Worm (Caenorhabditis elegans): ENCODE results near the gene thoc-5.
A peak's percentile ranks its signal among the peaks of the same experiment; 100 is the strongest.

The thoc-5 gene

DNA sequence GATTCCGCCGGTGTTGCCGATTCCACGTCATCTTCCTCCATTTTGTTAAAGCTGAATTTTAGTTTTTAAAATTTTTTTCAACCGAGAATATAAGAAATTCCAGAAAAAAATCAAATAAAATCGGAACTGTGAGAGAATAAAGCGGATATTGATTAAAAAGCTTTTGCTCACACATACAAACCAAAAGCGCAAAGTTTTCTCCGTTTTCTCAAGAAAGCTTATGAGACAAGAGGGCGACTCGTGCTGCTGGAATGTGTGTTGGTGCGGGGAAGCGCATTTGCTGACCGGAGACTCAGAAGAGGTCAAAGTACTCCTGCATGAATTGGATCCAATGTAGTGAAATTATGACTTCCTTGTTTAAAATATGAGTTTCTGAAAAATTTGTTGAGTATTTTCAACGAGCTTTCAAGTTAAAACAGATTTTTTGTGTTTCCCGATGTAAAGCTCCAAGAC lies 30.7 kb upstream of the thoc-5 start, which contains the start of gene paqr-2 (continued):
- TF ChIP-seq C34B4.2 (tag; optimal IDR thresholded peaks at IDR 0.05) (no peak), ztf-4 (tag; optimal IDR thresholded peaks at IDR 0.05) (no peak), Y116A8C.19 (tag; optimal IDR thresholded peaks at IDR 0.05; ENCODE audit: borderline replicate concordance) (no peak), vab-15 (tag; optimal IDR thresholded peaks at IDR 0.05) (no peak), zip-4 (GFP tag; optimal IDR thresholded peaks at IDR 0.05) (no peak), aha-1 (tag; optimal IDR thresholded peaks at IDR 0.05) (no peak), pag-3 (tag; optimal IDR thresholded peaks at IDR 0.05; ENCODE audit: borderline replicate concordance, insufficient read depth) (no peak), nhr-85 (tag) (no peak), dpl-1 (GFP tag; optimal IDR thresholded peaks at IDR 0.05) (peak; percentile 2 to 57 (median 27)), fkh-10 (GFP tag; optimal IDR thresholded peaks at IDR 0.05) (no peak), aly-2 (tag; optimal IDR thresholded peaks at IDR 0.05) (no peak), hlh-4 (tag; optimal IDR thresholded peaks at IDR 0.05) (no peak), mef-2 (tag; optimal IDR thresholded peaks at IDR 0.05) (no peak), lin-35 (GFP tag; optimal IDR thresholded peaks at IDR 0.05) (peak; percentile 31 to 64), tlp-1 (tag; optimal IDR thresholded peaks at IDR 0.05) (no peak), sup-37 (GFP tag; optimal IDR thresholded peaks at IDR 0.05) (no peak), lin-13 (GFP tag; optimal IDR thresholded peaks at IDR 0.05) (no peak), nhr-19 (GFP tag; conservative IDR thresholded peaks at IDR 0.05) (no peak), ztf-11 (tag; optimal IDR thresholded peaks at IDR 0.05) (no peak), xbp-1 (tag; optimal IDR thresholded peaks at IDR 0.05) (no peak), nhr-11 (tag; optimal IDR thresholded peaks at IDR 0.05) (no peak), unc-130 (tag; optimal IDR thresholded peaks at IDR 0.05) (no peak), nhr-47 (tag; optimal IDR thresholded peaks at IDR 0.05) (no peak), mep-1 (tag; optimal IDR thresholded peaks at IDR 0.05) (peak; percentile 27), lin-39 (tag; optimal IDR thresholded peaks at IDR 0.05) (no peak), swsn-7 (tag; optimal IDR thresholded peaks at IDR 0.05) (no peak), nhr-77 (tag; optimal IDR thresholded peaks at IDR 0.05) (no peak), elt-2 (tag; optimal IDR thresholded peaks at IDR 0.05) (no peak), efl-3 (GFP tag; optimal IDR thresholded peaks at IDR 0.05) (no peak), unc-62 (GFP tag; optimal IDR thresholded peaks at IDR 0.05) (no peak), tbx-2 (tag; optimal IDR thresholded peaks at IDR 0.05) (no peak), grh-1 (GFP tag; IDR thresholded peaks at IDR 0.05) (no peak), fkh-8 (tag; optimal IDR thresholded peaks at IDR 0.05) (no peak), nhr-20 (tag; optimal IDR thresholded peaks at IDR 0.05) (no peak), lir-3 (tag; optimal IDR thresholded peaks at IDR 0.05; ENCODE audit: poor library complexity) (no peak), ets-5 (GFP tag; IDR thresholded peaks at IDR 0.05) (no peak), ces-1 (GFP tag; optimal IDR thresholded peaks at IDR 0.05) (no peak), egl-13 (tag; optimal IDR thresholded peaks at IDR 0.05) (no peak), isw-1 (GFP tag; IDR thresholded peaks at IDR 0.05) (no peak), C16A3.4 (tag; optimal IDR thresholded peaks at IDR 0.05) (peak; percentile 21), F16B12.6 (tag; optimal IDR thresholded peaks at IDR 0.05) (no peak), sptf-1 (tag; optimal IDR thresholded peaks at IDR 0.05) (no peak), pqm-1 (tag; optimal IDR thresholded peaks at IDR 0.05) (no peak), elt-3 (tag; optimal IDR thresholded peaks at IDR 0.05) (no peak), efl-1 (optimal IDR thresholded peaks at IDR 0.05) (peak; percentile 36 to 43), efl-1 (GFP tag; optimal IDR thresholded peaks at IDR 0.05 in 1 of 2) (peak; percentile 39 to 90), nhr-90 (tag; optimal IDR thresholded peaks at IDR 0.05; ENCODE audit: poor library complexity) (no peak), unc-86 (tag; optimal IDR thresholded peaks at IDR 0.05) (no peak), jun-1 (tag; optimal IDR thresholded peaks at IDR 0.05) (no peak), nhr-237 (tag; optimal IDR thresholded peaks at IDR 0.05) (no peak), blmp-1 (tag; optimal IDR thresholded peaks at IDR 0.05) (peak; percentile 21), mdl-1 (tag; optimal IDR thresholded peaks at IDR 0.05) (peak in 1 of 2 experiments; percentile 46), fkh-4 (tag; optimal IDR thresholded peaks at IDR 0.05; ENCODE audit: borderline replicate concordance) (no peak), snpc-4 (tag; optimal IDR thresholded peaks at IDR 0.05) (no peak)

All from whole organism, L1 larva.